Worm (Caenorhabditis elegans): ENCODE results near the gene F25B3.5.
A peak's percentile ranks its signal among the peaks of the same experiment; 100 is the strongest.

Gene F25B3.5

ce11 chrV:9570197-9570596, at the start of gene F25B3.5:
Gene F25B3.5 (minus strand): TSS chrV:9570297.
- TF ChIP-seq lin-11 (tag; optimal IDR thresholded peaks at IDR 0.05) = no peak
- no peak for TF ChIP-seq K09A11.1 (tag; optimal IDR thresholded peaks at IDR 0.05; ENCODE audit: insufficient read depth)
- TF ChIP-seq gmeb-2 (tag; optimal IDR thresholded peaks at IDR 0.05) = no peak
- no peak for TF ChIP-seq hlh-6 (tag; optimal IDR thresholded peaks at IDR 0.05)
- TF ChIP-seq K02D7.2 (tag; optimal IDR thresholded peaks at IDR 0.05) = no peak
- TF ChIP-seq nfya-1 (tag; optimal IDR thresholded peaks at IDR 0.05) = no peak
- no peak for TF ChIP-seq ceh-24 (tag; optimal IDR thresholded peaks at IDR 0.05)
- TF ChIP-seq pag-3 (tag; optimal IDR thresholded peaks at IDR 0.05; ENCODE audit: borderline replicate concordance) = no peak
- no peak for TF ChIP-seq C08G9.2 (tag; optimal IDR thresholded peaks at IDR 0.05)
- no peak for TF ChIP-seq lim-6 (tag; optimal IDR thresholded peaks at IDR 0.05)

ce11 chrV:9619850-9620249, 49.8 kb upstream of the F25B3.5 start, which contains the start of gene idpc-6:
Gene idpc-6 (plus strand): TSS chrV:9620150.
- no peak for TF ChIP-seq zip-5 (tag; optimal IDR thresholded peaks at IDR 0.05)
- no peak for TF ChIP-seq C38D4.7 (GFP tag; optimal IDR thresholded peaks at IDR 0.05)
- no peak for TF ChIP-seq ahr-1 (tag; optimal IDR thresholded peaks at IDR 0.05)
- TF ChIP-seq ceh-6 (GFP tag; optimal IDR thresholded peaks at IDR 0.05) = no peak
- no peak for TF ChIP-seq ceh-19 (GFP tag; optimal IDR thresholded peaks at IDR 0.05)
- TF ChIP-seq K02D7.2 (tag; optimal IDR thresholded peaks at IDR 0.05) = no peak

- TF ChIP-seq dve-1 (tag; optimal IDR thresholded peaks at IDR 0.05) (no peak), che-1 (tag; optimal IDR thresholded peaks at IDR 0.05) (no peak), nhr-11 (tag; optimal IDR thresholded peaks at IDR 0.05) (no peak), ceh-22 (tag; optimal IDR thresholded peaks at IDR 0.05) (no peak), C38D4.7 (GFP tag; optimal IDR thresholded peaks at IDR 0.05) (no peak), npax-4 (tag; optimal IDR thresholded peaks at IDR 0.05) (no peak), hlh-15 (tag; optimal IDR thresholded peaks at IDR 0.05) (no peak), sox-2 (GFP tag; IDR thresholded peaks at IDR 0.05) (no peak), hlh-13 (GFP tag; optimal IDR thresholded peaks at IDR 0.05) (no peak), ztf-16 (tag; optimal IDR thresholded peaks at IDR 0.05) (no peak)
Measured at ce11 chrV:9618919-9619318, 48.8 kb upstream of the F25B3.5 start, which contains the start of gene idpc-7. Gene idpc-7 (minus strand): TSS chrV:9619019.

- TF ChIP-seq mec-3 (tag; optimal IDR thresholded peaks at IDR 0.05; ENCODE audit: borderline replicate concordance) (peak; percentile 31), pqm-1 (tag; optimal IDR thresholded peaks at IDR 0.05) (no peak), K09A11.1 (tag; optimal IDR thresholded peaks at IDR 0.05; ENCODE audit: insufficient read depth) (no peak), ahr-1 (tag; optimal IDR thresholded peaks at IDR 0.05) (no peak), ceh-45 (GFP tag; IDR thresholded peaks at IDR 0.05) (no peak), pros-1 (tag; optimal IDR thresholded peaks at IDR 0.05) (no peak), syd-9 (tag; optimal IDR thresholded peaks at IDR 0.05) (no peak), ceh-9 (tag; optimal IDR thresholded peaks at IDR 0.05) (no peak), fax-1 (tag; optimal IDR thresholded peaks at IDR 0.05) (no peak)
Measured at ce11 chrV:9618420-9618819, 48.3 kb upstream of the F25B3.5 start.

ce11 chrV:9616687-9617086, 46.6 kb upstream of the F25B3.5 start:
- TF ChIP-seq dve-1 (tag; optimal IDR thresholded peaks at IDR 0.05) = peak; percentile 93
- no peak for TF ChIP-seq K09A11.1 (tag; optimal IDR thresholded peaks at IDR 0.05; ENCODE audit: insufficient read depth)
- no peak for TF ChIP-seq C38D4.7 (GFP tag; optimal IDR thresholded peaks at IDR 0.05)
- TF ChIP-seq npax-4 (tag; optimal IDR thresholded peaks at IDR 0.05) = no peak
- no peak for TF ChIP-seq unc-86 (tag; optimal IDR thresholded peaks at IDR 0.05)
- TF ChIP-seq fax-1 (tag; optimal IDR thresholded peaks at IDR 0.05) = no peak
- TF ChIP-seq unc-42 (tag; optimal IDR thresholded peaks at IDR 0.05) = no peak
- no peak for TF ChIP-seq rnt-1 (tag; optimal IDR thresholded peaks at IDR 0.05)
